Fruit fly (Drosophila melanogaster): ENCODE measurements around the gene ND-B8.

The ND-B8 gene

dm6 chr2L:4454009-4454689 lies at the start of gene ND-B8, which contains the start of gene Secp43:
ND-B8 (plus strand) TSS chr2L:4454626.
Secp43 (minus strand) TSS chr2L:4454453.
- TF ChIP-seq CG17801 (GFP tag; optimal IDR thresholded peaks at IDR 0.05; ENCODE audit: partially characterized antibody): no peak

- no peak for TF ChIP-seq CG17801 (GFP tag; optimal IDR thresholded peaks at IDR 0.05; ENCODE audit: partially characterized antibody)
Observed at dm6 chr2L:4410855-4411254, 43.6 kb upstream of the ND-B8 start, which contains the start of gene CG43055. CG43055 (plus strand) TSS chr2L:4411155.

dm6 chr2L:4414059-4414458 lies 40.4 kb upstream of the ND-B8 start:
- TF ChIP-seq CG17801 (GFP tag; optimal IDR thresholded peaks at IDR 0.05; ENCODE audit: partially characterized antibody): no peak

- no peak for TF ChIP-seq CG17801 (GFP tag; optimal IDR thresholded peaks at IDR 0.05; ENCODE audit: partially characterized antibody)
Observed at dm6 chr2L:4416089-4416488, 38.3 kb upstream of the ND-B8 start.

- TF ChIP-seq CG17801 (GFP tag; optimal IDR thresholded peaks at IDR 0.05; ENCODE audit: partially characterized antibody): no peak
Observed at dm6 chr2L:4416903-4417302, 37.5 kb upstream of the ND-B8 start.

dm6 chr2L:4417982-4418381 lies 36.4 kb upstream of the ND-B8 start:
- TF ChIP-seq CG17801 (GFP tag; optimal IDR thresholded peaks at IDR 0.05; ENCODE audit: partially characterized antibody): no peak

- TF ChIP-seq CG17801 (GFP tag; optimal IDR thresholded peaks at IDR 0.05; ENCODE audit: partially characterized antibody): no peak
Observed at dm6 chr2L:4418819-4419218, 35.6 kb upstream of the ND-B8 start.

dm6 chr2L:4422154-4422553 lies 32.3 kb upstream of the ND-B8 start:
- TF ChIP-seq CG17801 (GFP tag; optimal IDR thresholded peaks at IDR 0.05; ENCODE audit: partially characterized antibody): no peak

dm6 chr2L:4433608-4434007 lies 20.8 kb upstream of the ND-B8 start, which contains the start of the genes CG34177 and CG34178:
CG34177 (plus strand) TSS chr2L:4433908.
CG34178 (plus strand) TSS chr2L:4433908.
- no peak for TF ChIP-seq CG17801 (GFP tag; optimal IDR thresholded peaks at IDR 0.05; ENCODE audit: partially characterized antibody)

dm6 chr2L:4437487-4437886 lies 16.9 kb upstream of the ND-B8 start, which contains the start of gene CG43056:
CG43056 (plus strand) TSS chr2L:4437787.
- TF ChIP-seq CG17801 (GFP tag; optimal IDR thresholded peaks at IDR 0.05; ENCODE audit: partially characterized antibody): no peak

dm6 chr2L:4440881-4441737 lies 13.3 kb upstream of the ND-B8 start, which contains the start of gene CG15431:
CG15431 (minus strand) TSS chr2L:4441282.
- no peak for TF ChIP-seq CG17801 (GFP tag; optimal IDR thresholded peaks at IDR 0.05; ENCODE audit: partially characterized antibody)

dm6 chr2L:4442010-4442587 lies 12.3 kb upstream of the ND-B8 start, which contains the start of the genes Sfp24F and CG15432:
Sfp24F (minus strand) TSS chr2L:4442060.
CG15432 (plus strand) TSS chr2L:4442320.
- peak; percentile 14 for TF ChIP-seq CG17801 (GFP tag; optimal IDR thresholded peaks at IDR 0.05; ENCODE audit: partially characterized antibody)

dm6 chr2L:4444457-4444856 lies 10.0 kb upstream of the ND-B8 start, which contains the start of the genes morgue and Elp3:
morgue (minus strand) TSS chr2L:4444680.
Elp3 (plus strand) TSS chr2L:4444732.
- TF ChIP-seq CG17801 (GFP tag; optimal IDR thresholded peaks at IDR 0.05; ENCODE audit: partially characterized antibody): peak; percentile 3

- peak; percentile 89 for TF ChIP-seq CG17801 (GFP tag; optimal IDR thresholded peaks at IDR 0.05; ENCODE audit: partially characterized antibody)
Observed at dm6 chr2L:4448582-4449016, 5.8 kb upstream of the ND-B8 start, which contains the start of gene MFS18. MFS18 (minus strand) TSS chr2L:4448635.

dm6 chr2L:4452798-4453197 lies 1.6 kb upstream of the ND-B8 start, which contains the start of gene CG15439:
CG15439 (minus strand) TSS chr2L:4453038.
- no peak for TF ChIP-seq CG17801 (GFP tag; optimal IDR thresholded peaks at IDR 0.05; ENCODE audit: partially characterized antibody)
